Worm (Caenorhabditis elegans): ENCODE results near the gene cpi-1.

DNA sequence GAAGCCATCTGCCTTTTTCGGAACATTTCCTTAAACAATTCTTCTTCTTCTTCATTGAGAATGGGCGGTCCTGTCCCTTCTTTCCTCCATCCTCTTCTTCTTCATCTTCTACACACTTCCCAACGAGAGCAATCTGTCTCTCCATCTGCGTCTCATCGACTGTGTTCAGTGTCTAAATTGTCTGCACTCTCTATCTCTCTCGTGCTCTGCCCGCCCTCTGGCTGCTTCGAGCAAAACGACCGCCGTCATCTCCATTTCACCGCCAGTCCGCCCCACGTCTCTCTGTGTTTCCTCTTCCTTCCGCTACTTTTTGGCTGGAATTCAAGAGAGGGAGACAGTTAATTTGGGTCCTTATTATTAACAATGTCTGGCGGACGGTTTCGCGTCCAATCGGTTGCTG lies 40.0 kb downstream of the cpi-1 start:
- no peak for TF ChIP-seq lin-32 (GFP tag; optimal IDR thresholded peaks at IDR 0.05)
- no peak for TF ChIP-seq unc-39 (tag; optimal IDR thresholded peaks at IDR 0.05)
- TF ChIP-seq lsy-2 (tag; optimal IDR thresholded peaks at IDR 0.05): no peak
- TF ChIP-seq flh-1 (GFP tag; optimal IDR thresholded peaks at IDR 0.05): no peak
- no peak for TF ChIP-seq ceh-83 (GFP tag; optimal IDR thresholded peaks at IDR 0.05)
- TF ChIP-seq zip-8 (tag; optimal IDR thresholded peaks at IDR 0.05): no peak
- no peak for TF ChIP-seq mep-1 (tag; optimal IDR thresholded peaks at IDR 0.05)
- TF ChIP-seq elt-1 (tag; optimal IDR thresholded peaks at IDR 0.05; ENCODE audit: borderline replicate concordance, insufficient read depth): no peak
- TF ChIP-seq blmp-1 (tag; optimal IDR thresholded peaks at IDR 0.05): no peak
- TF ChIP-seq pha-4 (tag; optimal IDR thresholded peaks at IDR 0.05): no peak
- no peak for TF ChIP-seq mab-5 (tag; optimal IDR thresholded peaks at IDR 0.05)
